Worm (Caenorhabditis elegans) whole organism, early embryonic: Measurements from ENCODE around the gene clec-204.

Source experiments
- B0310.2 ChIP-seq: sonication (generic microtip); optimal IDR thresholded peaks from 2 replicates; lab custom pipeline; 2016; ENCODE audit warnings: mild to moderate bottlenecking, missing genetic modification characterization, missing compliant biosample characterization
- F13C5.2 ChIP-seq: sonication (generic microtip); optimal IDR thresholded peaks from 2 replicates; lab custom pipeline; 2017; ENCODE audit warnings: mild to moderate bottlenecking, missing genetic modification characterization, inconsistent platforms, missing compliant biosample characterization
- aly-1 ChIP-seq: sonication (generic microtip); optimal IDR thresholded peaks from 2 replicates; lab custom pipeline; 2016; ENCODE audit warnings: missing genetic modification characterization, missing compliant biosample characterization
- ama-1 ChIP-seq: fragments of 150-350 bp; optimal IDR thresholded peaks from 2 replicates; lab custom pipeline; 2014
- ceh-13 ChIP-seq: fragments of 200-800 bp; sonication (Bioruptor generic); optimal IDR thresholded peaks from 2 replicates; lab custom pipeline; 2018; ENCODE audit warnings: mild to moderate bottlenecking, missing genetic modification characterization, missing compliant biosample characterization
- ceh-36 ChIP-seq: sonication (generic microtip); optimal IDR thresholded peaks from 2 replicates; lab custom pipeline; 2016; ENCODE audit warnings: missing genetic modification characterization, inconsistent platforms, missing compliant biosample characterization
- ets-7 ChIP-seq: sonication (generic microtip); optimal IDR thresholded peaks from 2 replicates; lab custom pipeline; 2016; ENCODE audit warnings: missing genotype, missing genetic modification characterization, missing compliant biosample characterization
- flt-1 ChIP-seq: fragments of 200-800 bp; sonication (Bioruptor generic); IDR thresholded peaks from 2 replicates; pipeline ENCODE4 v1.3.6; 2022; ENCODE audit warnings: missing genetic modification characterization, missing compliant biosample characterization
- hmbx-1 ChIP-seq: sonication (generic microtip); optimal IDR thresholded peaks from 2 replicates; lab custom pipeline; 2016; ENCODE audit warnings: mild to moderate bottlenecking, missing genetic modification characterization, missing compliant biosample characterization
- hmg-4 ChIP-seq: fragments of 200-800 bp; sonication (Bioruptor generic); optimal IDR thresholded peaks from 2 replicates; lab custom pipeline; 2018; ENCODE audit warnings: mild to moderate bottlenecking, missing genetic modification characterization, missing compliant biosample characterization
- hnd-1 ChIP-seq: sonication (generic microtip); optimal IDR thresholded peaks from 2 replicates; lab custom pipeline; 2016; ENCODE audit warnings: missing genetic modification characterization, missing compliant biosample characterization
- pes-1 ChIP-seq: fragments of 200-800 bp; sonication (Bioruptor generic); IDR thresholded peaks from 2 replicates; pipeline ENCODE4 v1.3.6; 2022; ENCODE audit warnings: missing genetic modification reagents, missing genetic modification characterization, missing compliant biosample characterization
- scrt-1 ChIP-seq: fragments of 200-800 bp; sonication (Bioruptor generic); IDR thresholded peaks from 2 replicates; pipeline ENCODE4 v1.3.6; 2022; ENCODE audit warnings: missing genetic modification characterization, missing compliant biosample characterization
- sea-1 ChIP-seq: fragments of 200-800 bp; sonication (Bioruptor generic); conservative IDR thresholded peaks from 2 replicates; pipeline ENCODE4 v1.3.6; 2022; ENCODE audit warnings: missing genetic modification characterization, missing compliant biosample characterization
- tbx-11 ChIP-seq: fragments of 200-800 bp; sonication (Bioruptor generic); IDR thresholded peaks from 2 replicates; pipeline ENCODE4 v1.3.6; 2022; ENCODE audit warnings: missing genetic modification characterization, missing compliant biosample characterization
- tbx-37 ChIP-seq: fragments of 200-800 bp; sonication (Bioruptor generic); conservative IDR thresholded peaks from 2 replicates; pipeline ENCODE4 v1.3.6; 2022; ENCODE audit warnings: missing genetic modification reagents, missing genetic modification characterization, missing compliant biosample characterization
- tra-4 ChIP-seq: sonication (generic microtip); optimal IDR thresholded peaks from 2 replicates; lab custom pipeline; 2017; ENCODE audit warnings: missing genetic modification characterization, missing compliant biosample characterization

clec-204 gene

DNA sequence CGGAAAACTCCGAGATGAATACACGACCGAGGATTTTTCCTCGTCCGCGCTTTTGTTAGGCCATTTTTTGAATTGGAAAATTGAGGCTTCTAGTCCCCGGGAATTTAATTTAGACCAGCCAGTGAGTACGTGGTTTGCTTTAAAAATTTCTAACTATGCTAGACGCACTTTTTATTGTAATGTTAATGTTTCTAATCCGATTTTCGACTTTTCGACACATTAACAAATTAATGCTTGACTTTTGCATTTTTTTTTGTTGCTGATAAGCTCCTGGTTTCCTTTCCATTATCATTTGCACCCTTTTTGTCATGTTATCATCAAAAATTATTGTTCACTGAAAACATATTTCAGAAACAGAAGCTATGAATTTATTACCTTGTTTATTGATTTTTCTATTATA, at the start of gene clec-204:
Gene clec-204, plus strand, starts transcription at position 301 of the 400 bp plus-strand sequence.
- no peak for TF ChIP-seq sea-1 (GFP tag; lab: Robert Waterston, UW)
- no peak for TF ChIP-seq hmg-4 (GFP tag; lab: Kevin White, UChicago)
- no peak for TF ChIP-seq tbx-37 (GFP tag; lab: Robert Waterston, UW)
- no peak for TF ChIP-seq ceh-13 (GFP tag; lab: Kevin White, UChicago)
- no peak for TF ChIP-seq flt-1 (GFP tag; lab: Robert Waterston, UW)

ce11 chrV:1708441-1708840, 48.5 kb upstream of the clec-204 start, which contains the start of gene srw-99:
srw-99 (plus strand) TSS chrV:1708741.
- TF ChIP-seq ama-1 (lab: Kevin White, UChicago) (no peak), pes-1 (no peak), hnd-1 (no peak), hmg-4 (GFP tag; lab: Kevin White, UChicago) (no peak), ets-7 (tag; lab: Kevin White, UChicago) (no peak), aly-1 (tag; lab: Kevin White, UChicago) (no peak), F13C5.2 (tag; lab: Kevin White, UChicago) (no peak), ceh-13 (GFP tag; lab: Kevin White, UChicago) (no peak), tbx-37 (GFP tag; lab: Robert Waterston, UW) (no peak), ceh-36 (tag; lab: Kevin White, UChicago) (no peak), tra-4 (tag; lab: Kevin White, UChicago) (no peak), sea-1 (GFP tag; lab: Robert Waterston, UW) (no peak), scrt-1 (GFP tag; lab: Robert Waterston, UW) (no peak), B0310.2 (tag; lab: Kevin White, UChicago) (no peak), hmbx-1 (tag; lab: Kevin White, UChicago) (no peak)

- no peak for TF ChIP-seq aly-1 (tag; lab: Kevin White, UChicago)
- TF ChIP-seq ama-1 (lab: Kevin White, UChicago), result no peak
- TF ChIP-seq flt-1 (GFP tag; lab: Robert Waterston, UW), result no peak
- no peak for TF ChIP-seq hmbx-1 (tag; lab: Kevin White, UChicago)
- no peak for TF ChIP-seq hmg-4 (GFP tag; lab: Kevin White, UChicago)
- no peak for TF ChIP-seq tra-4 (tag; lab: Kevin White, UChicago)
- no peak for TF ChIP-seq tbx-11 (GFP tag; lab: Robert Waterston, UW)
- TF ChIP-seq hnd-1, result no peak
- TF ChIP-seq tbx-37 (GFP tag; lab: Robert Waterston, UW), result no peak
- TF ChIP-seq pes-1, result no peak
Measured at ce11 chrV:1710909-1711308, 46.0 kb upstream of the clec-204 start, which contains the start of gene srw-100. srw-100 (plus strand) TSS chrV:1711209.

ce11 chrV:1713761-1714160, 43.2 kb upstream of the clec-204 start:
- TF ChIP-seq sea-1 (GFP tag; lab: Robert Waterston, UW) (peak; percentile 88), scrt-1 (GFP tag; lab: Robert Waterston, UW) (peak; percentile 68), tbx-11 (GFP tag; lab: Robert Waterston, UW) (peak; percentile 71; the same call in 1 of the 2 replicates)

DNA sequence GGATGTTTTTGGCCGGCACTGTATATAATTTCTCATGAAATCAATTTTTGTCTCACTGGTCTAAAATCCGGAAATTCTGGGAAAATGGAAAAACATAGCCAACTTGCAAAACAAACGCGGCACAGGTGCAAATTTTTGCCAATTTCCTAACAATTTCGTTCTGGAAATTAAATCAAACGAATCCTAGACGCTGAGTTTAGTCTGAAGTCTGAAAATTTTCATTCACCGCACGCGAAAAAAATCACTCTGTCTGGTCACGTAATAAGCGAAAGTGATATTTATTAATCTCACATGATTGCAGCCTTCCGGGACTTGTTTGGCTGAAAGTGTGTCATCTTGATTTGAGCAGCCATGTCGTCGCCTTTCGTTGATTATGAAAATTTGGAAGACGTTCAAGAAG, 40.1 kb upstream of the clec-204 start, which contains the start of gene srw-103:
Gene srw-103, plus strand, starts transcription at position 301 of the 400 bp plus-strand sequence.
- TF ChIP-seq ceh-36 (tag; lab: Kevin White, UChicago) (no peak), F13C5.2 (tag; lab: Kevin White, UChicago) (no peak), flt-1 (GFP tag; lab: Robert Waterston, UW) (no peak), pes-1 (no peak), hmg-4 (GFP tag; lab: Kevin White, UChicago) (no peak), aly-1 (tag; lab: Kevin White, UChicago) (no peak), sea-1 (GFP tag; lab: Robert Waterston, UW) (no peak), tbx-37 (GFP tag; lab: Robert Waterston, UW) (no peak), hnd-1 (no peak), scrt-1 (GFP tag; lab: Robert Waterston, UW) (no peak), B0310.2 (tag; lab: Kevin White, UChicago) (no peak), ama-1 (lab: Kevin White, UChicago) (no peak), ets-7 (tag; lab: Kevin White, UChicago) (no peak), tbx-11 (GFP tag; lab: Robert Waterston, UW) (no peak), ceh-13 (GFP tag; lab: Kevin White, UChicago) (no peak), tra-4 (tag; lab: Kevin White, UChicago) (no peak), hmbx-1 (tag; lab: Kevin White, UChicago) (no peak)

DNA sequence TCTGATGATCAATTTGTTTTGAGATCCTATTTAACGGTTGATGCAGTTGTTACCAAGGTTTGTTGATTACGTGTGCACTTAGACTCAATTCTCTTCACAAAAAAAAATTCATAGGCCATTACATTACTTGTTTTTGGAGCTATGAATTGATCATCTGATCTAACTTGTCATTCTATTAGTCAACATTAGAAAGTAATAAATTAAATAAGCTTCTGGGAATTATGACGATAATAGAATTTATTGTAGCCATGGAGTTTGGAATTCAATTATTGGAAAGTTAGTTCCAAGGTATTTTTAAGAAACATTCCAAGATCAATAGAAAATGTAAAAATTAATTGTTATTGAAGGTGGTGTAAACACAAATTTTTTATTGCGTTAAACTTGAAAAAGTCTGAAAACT, 38.7 kb upstream of the clec-204 start:
- TF ChIP-seq tra-4 (tag; lab: Kevin White, UChicago) (no peak), hnd-1 (no peak), ama-1 (lab: Kevin White, UChicago) (no peak)

DNA sequence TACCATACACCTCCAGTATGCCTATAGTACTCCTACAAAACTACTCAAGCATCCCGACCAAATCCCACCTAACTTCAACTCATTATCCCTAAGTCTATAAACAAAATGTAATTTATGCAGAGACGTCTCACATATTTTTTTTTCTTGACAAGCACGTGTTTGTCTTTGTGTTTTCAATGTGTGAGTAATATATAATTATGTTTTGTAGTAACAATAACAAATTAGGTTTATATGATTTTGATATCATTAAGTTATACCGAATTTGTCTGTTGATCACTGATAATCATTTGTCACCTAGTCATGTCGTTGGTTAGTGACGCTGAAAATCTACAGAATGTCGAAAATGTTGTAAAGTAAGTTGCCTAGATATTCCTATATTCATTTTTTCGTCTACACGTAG, 37.0 kb upstream of the clec-204 start, which contains the start of gene srw-102:
Gene srw-102, plus strand, starts transcription at position 301 of the 400 bp plus-strand sequence.
- TF ChIP-seq ceh-13 (GFP tag; lab: Kevin White, UChicago) (no peak), ceh-36 (tag; lab: Kevin White, UChicago) (no peak), tbx-11 (GFP tag; lab: Robert Waterston, UW) (no peak), aly-1 (tag; lab: Kevin White, UChicago) (no peak), tbx-37 (GFP tag; lab: Robert Waterston, UW) (no peak), tra-4 (tag; lab: Kevin White, UChicago) (no peak), F13C5.2 (tag; lab: Kevin White, UChicago) (no peak)

DNA sequence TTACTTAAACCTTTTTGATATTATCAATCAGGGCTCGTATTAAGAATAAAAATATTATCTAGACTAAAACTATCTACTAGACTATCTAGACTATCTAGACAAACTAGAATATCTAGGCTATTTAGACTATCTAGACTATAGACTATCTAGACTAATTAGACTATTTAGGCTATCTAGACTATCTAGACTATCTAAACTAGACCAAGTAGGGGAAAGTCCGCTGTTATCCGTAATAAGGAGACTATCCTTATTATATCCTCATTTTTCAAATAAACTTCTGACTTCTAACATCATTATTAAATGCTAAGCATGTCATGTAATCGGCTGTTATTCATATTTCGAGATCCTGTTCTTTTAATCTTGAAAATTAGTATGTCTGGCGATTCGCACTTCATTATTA, 35.0 kb upstream of the clec-204 start, which contains the start of gene srw-101:
Gene srw-101, plus strand, starts transcription at position 301 of the 400 bp plus-strand sequence.
- no peak for TF ChIP-seq ceh-13 (GFP tag; lab: Kevin White, UChicago)
- no peak for TF ChIP-seq hmg-4 (GFP tag; lab: Kevin White, UChicago)
- TF ChIP-seq tbx-37 (GFP tag; lab: Robert Waterston, UW), result no peak
- TF ChIP-seq tbx-11 (GFP tag; lab: Robert Waterston, UW), result no peak
- no peak for TF ChIP-seq pes-1
- TF ChIP-seq hnd-1, result no peak
- TF ChIP-seq ceh-36 (tag; lab: Kevin White, UChicago), result no peak
- no peak for TF ChIP-seq scrt-1 (GFP tag; lab: Robert Waterston, UW)
- no peak for TF ChIP-seq aly-1 (tag; lab: Kevin White, UChicago)
